Worm (Caenorhabditis elegans) whole organism, late embryonic: Measurements from ENCODE around the gene mrps-11.

Experiments
- C08G9.2 ChIP-seq: sonication (generic microtip); optimal IDR thresholded peaks from 2 replicates; lab custom pipeline; 2016; ENCODE audit warnings: mild to moderate bottlenecking, missing genetic modification characterization, moderate library complexity, missing compliant biosample characterization
- F13H6.1 ChIP-seq: sonication (generic microtip); optimal IDR thresholded peaks from 2 replicates; lab custom pipeline; 2016; ENCODE audit warnings: missing genetic modification characterization, missing compliant biosample characterization
- K02D7.2 ChIP-seq: sonication (generic microtip); optimal IDR thresholded peaks from 2 replicates; lab custom pipeline; 2017; ENCODE audit warnings: mild to moderate bottlenecking, missing genetic modification characterization, missing compliant biosample characterization
- K09A11.1 ChIP-seq: sonication (generic microtip); optimal IDR thresholded peaks from 2 replicates; lab custom pipeline; 2017; ENCODE audit warnings: antibody characterized with exemption, mild to moderate bottlenecking, missing genetic modification characterization, missing compliant biosample characterization; ENCODE audit not compliant: insufficient read depth
- ama-1 ChIP-seq: fragments of 150-350 bp; optimal IDR thresholded peaks from 2 replicates; lab custom pipeline; 2014
- ceh-19 ChIP-seq: fragments of 200-800 bp; sonication (Bioruptor generic); optimal IDR thresholded peaks from 2 replicates; lab custom pipeline; 2018; ENCODE audit warnings: mild to moderate bottlenecking, missing genetic modification characterization, missing compliant biosample characterization
- ceh-22 ChIP-seq: sonication (generic microtip); optimal IDR thresholded peaks from 2 replicates; lab custom pipeline; 2017; ENCODE audit warnings: missing biosample characterization, missing genetic modification characterization
- ceh-31 ChIP-seq: sonication (generic microtip); optimal IDR thresholded peaks from 2 replicates; lab custom pipeline; 2016; ENCODE audit warnings: missing genetic modification characterization, missing compliant biosample characterization
- ceh-34 ChIP-seq: sonication (generic microtip); optimal IDR thresholded peaks from 2 replicates; lab custom pipeline; 2016; ENCODE audit warnings: mild to moderate bottlenecking, missing genetic modification characterization, missing compliant biosample characterization
- ceh-45 ChIP-seq: fragments of 200-800 bp; sonication (Bioruptor generic); IDR thresholded peaks from 2 replicates; pipeline ENCODE4 v1.3.6; 2022; ENCODE audit warnings: missing genetic modification reagents, missing genetic modification characterization, missing compliant biosample characterization
- ceh-48 ChIP-seq: sonication (generic microtip); optimal IDR thresholded peaks from 2 replicates; lab custom pipeline; 2016; ENCODE audit warnings: missing genetic modification characterization, inconsistent platforms, missing compliant biosample characterization
- dmd-4 ChIP-seq: sonication (generic microtip); optimal IDR thresholded peaks from 2 replicates; lab custom pipeline; 2016; ENCODE audit warnings: borderline replicate concordance, missing genetic modification characterization, missing compliant biosample characterization
- eyg-1 ChIP-seq: sonication (generic microtip); optimal IDR thresholded peaks from 2 replicates; lab custom pipeline; 2016; ENCODE audit warnings: missing genotype, missing genetic modification characterization, missing compliant biosample characterization
- fax-1 ChIP-seq: sonication (generic microtip); optimal IDR thresholded peaks from 2 replicates; lab custom pipeline; 2016; ENCODE audit warnings: missing genotype, missing genetic modification characterization, missing compliant biosample characterization
- gmeb-2 ChIP-seq: sonication (generic microtip); optimal IDR thresholded peaks from 2 replicates; lab custom pipeline; 2016; ENCODE audit warnings: missing genetic modification characterization, inconsistent platforms, missing compliant biosample characterization
- hlh-30 ChIP-seq: sonication (generic microtip); optimal IDR thresholded peaks from 2 replicates; lab custom pipeline; 2017; ENCODE audit warnings: antibody characterized with exemption, missing genetic modification characterization, missing compliant biosample characterization; ENCODE audit not compliant: insufficient read depth
- lin-11 ChIP-seq: fragments of 200-800 bp; sonication (Bioruptor generic); optimal IDR thresholded peaks from 2 replicates; lab custom pipeline; 2018; ENCODE audit warnings: mild to moderate bottlenecking, missing genetic modification characterization, missing compliant biosample characterization
- mec-3 ChIP-seq: sonication (generic microtip); optimal IDR thresholded peaks from 2 replicates; lab custom pipeline; 2016; ENCODE audit warnings: borderline replicate concordance, missing genetic modification characterization, missing compliant biosample characterization
- nfya-1 ChIP-seq: sonication (generic microtip); optimal IDR thresholded peaks from 2 replicates; lab custom pipeline; 2017; ENCODE audit warnings: missing genetic modification characterization, mild to moderate bottlenecking, missing compliant biosample characterization, antibody characterized with exemption, moderate library complexity
- nhr-11 ChIP-seq: fragments of 150-350 bp; optimal IDR thresholded peaks from 2 replicates; lab custom pipeline; 2014; ENCODE audit warnings: missing biosample characterization, missing genetic modification characterization
- pag-3 ChIP-seq: sonication (generic microtip); optimal IDR thresholded peaks from 2 replicates; lab custom pipeline; 2016; ENCODE audit warnings: missing compliant biosample characterization, missing genetic modification characterization, borderline replicate concordance
- pqm-1 ChIP-seq: sonication (generic microtip); optimal IDR thresholded peaks from 2 replicates; lab custom pipeline; 2016; ENCODE audit warnings: missing genetic modification characterization, missing compliant biosample characterization
- pros-1 ChIP-seq: fragments of 150-350 bp; optimal IDR thresholded peaks from 2 replicates; lab custom pipeline; 2014; ENCODE audit warnings: missing biosample characterization, missing genetic modification reagents, missing genetic modification characterization
- ref-2 ChIP-seq: sonication (generic microtip); optimal IDR thresholded peaks from 2 replicates; lab custom pipeline; 2016; ENCODE audit warnings: missing genetic modification characterization, missing compliant biosample characterization
- rnt-1 ChIP-seq: sonication (generic microtip); optimal IDR thresholded peaks from 2 replicates; lab custom pipeline; 2016; ENCODE audit warnings: missing genetic modification characterization, missing compliant biosample characterization
- sox-2 ChIP-seq: fragments of 200-800 bp; sonication (Bioruptor generic); IDR thresholded peaks from 2 replicates; pipeline ENCODE4 v1.3.6; 2022; ENCODE audit warnings: missing genetic modification reagents, missing genetic modification characterization, missing compliant biosample characterization
- sox-4 ChIP-seq: sonication (generic microtip); optimal IDR thresholded peaks from 2 replicates; lab custom pipeline; 2017; ENCODE audit warnings: mild to moderate bottlenecking, missing genetic modification characterization, inconsistent platforms, missing compliant biosample characterization
- tbx-2 ChIP-seq: sonication (generic microtip); optimal IDR thresholded peaks from 2 replicates; lab custom pipeline; 2016; ENCODE audit warnings: missing genetic modification characterization, missing compliant biosample characterization
- ttx-3 ChIP-seq: sonication (generic microtip); optimal IDR thresholded peaks from 2 replicates; lab custom pipeline; 2016; ENCODE audit warnings: missing genetic modification reagents, missing genetic modification characterization, missing compliant biosample characterization
- zip-5 ChIP-seq: sonication (generic microtip); optimal IDR thresholded peaks from 2 replicates; lab custom pipeline; 2016; ENCODE audit warnings: missing genetic modification characterization, missing compliant biosample characterization

Gene mrps-11

DNA sequence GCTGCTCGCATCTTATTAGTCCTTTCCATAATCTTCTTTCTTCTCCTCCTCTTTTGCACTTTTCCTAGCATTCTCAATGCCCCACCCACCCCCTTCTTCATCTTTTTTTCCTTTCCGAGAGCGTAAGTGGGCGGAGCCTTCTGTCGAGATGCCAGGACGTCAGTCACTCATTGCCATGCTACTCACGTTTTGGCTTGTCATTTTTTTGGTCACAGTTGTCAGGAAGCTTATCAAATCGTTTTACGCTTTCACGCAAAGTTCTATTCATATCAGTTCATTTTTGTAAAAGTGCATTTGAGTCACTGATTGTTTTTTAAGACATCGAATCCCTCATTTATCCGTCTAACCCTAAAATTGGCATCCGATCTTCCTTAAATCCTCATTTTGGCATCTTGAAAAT, 45.6 kb upstream of the mrps-11 start:
- TF ChIP-seq ceh-48 (tag; lab: Kevin White, UChicago), result no peak
- TF ChIP-seq ceh-31 (tag; lab: Kevin White, UChicago), result no peak
- no peak for TF ChIP-seq mec-3 (tag; lab: Kevin White, UChicago)
- TF ChIP-seq ama-1 (lab: Kevin White, UChicago), result no peak
- TF ChIP-seq rnt-1 (tag; lab: Kevin White, UChicago), result no peak
- TF ChIP-seq nhr-11 (tag; lab: Kevin White, UChicago), result no peak
- no peak for TF ChIP-seq gmeb-2 (tag; lab: Kevin White, UChicago)
- TF ChIP-seq sox-4 (tag; lab: Kevin White, UChicago), result no peak
- no peak for TF ChIP-seq ceh-22
- TF ChIP-seq pros-1 (tag; lab: Kevin White, UChicago), result no peak
- no peak for TF ChIP-seq pag-3 (tag; lab: Kevin White, UChicago)
- no peak for TF ChIP-seq eyg-1 (tag; lab: Kevin White, UChicago)
- no peak for TF ChIP-seq ceh-34 (tag; lab: Kevin White, UChicago)
- no peak for TF ChIP-seq K09A11.1 (tag; lab: Kevin White, UChicago)
- TF ChIP-seq pqm-1 (tag; lab: Kevin White, UChicago), result no peak
- TF ChIP-seq ref-2 (tag; lab: Kevin White, UChicago), result no peak
- TF ChIP-seq F13H6.1, result no peak
- TF ChIP-seq lin-11, result no peak
- TF ChIP-seq ceh-19, result no peak
- TF ChIP-seq tbx-2, result no peak
- TF ChIP-seq, all 69 proteins: peak for 0

- TF ChIP-seq ref-2 (tag; lab: Kevin White, UChicago) (peak; percentile 36), sox-2 (GFP tag; lab: Robert Waterston, UW) (no peak)
- TF ChIP-seq, all 69 proteins: peak for 1
Measured at ce11 chrV:12538984-12539852, 44.8 kb upstream of the mrps-11 start.

- TF ChIP-seq ceh-48 (tag; lab: Kevin White, UChicago), result no peak
- no peak for TF ChIP-seq dmd-4 (tag; lab: Kevin White, UChicago)
- no peak for TF ChIP-seq hlh-30 (tag; lab: Kevin White, UChicago)
- no peak for TF ChIP-seq C08G9.2 (tag; lab: Kevin White, UChicago)
- TF ChIP-seq ceh-45 (GFP tag; lab: Robert Waterston, UW), result no peak
- TF ChIP-seq K02D7.2, result no peak
- TF ChIP-seq zip-5 (tag; lab: Kevin White, UChicago), result no peak
Measured at ce11 chrV:12537505-12537904, 43.1 kb upstream of the mrps-11 start.

DNA sequence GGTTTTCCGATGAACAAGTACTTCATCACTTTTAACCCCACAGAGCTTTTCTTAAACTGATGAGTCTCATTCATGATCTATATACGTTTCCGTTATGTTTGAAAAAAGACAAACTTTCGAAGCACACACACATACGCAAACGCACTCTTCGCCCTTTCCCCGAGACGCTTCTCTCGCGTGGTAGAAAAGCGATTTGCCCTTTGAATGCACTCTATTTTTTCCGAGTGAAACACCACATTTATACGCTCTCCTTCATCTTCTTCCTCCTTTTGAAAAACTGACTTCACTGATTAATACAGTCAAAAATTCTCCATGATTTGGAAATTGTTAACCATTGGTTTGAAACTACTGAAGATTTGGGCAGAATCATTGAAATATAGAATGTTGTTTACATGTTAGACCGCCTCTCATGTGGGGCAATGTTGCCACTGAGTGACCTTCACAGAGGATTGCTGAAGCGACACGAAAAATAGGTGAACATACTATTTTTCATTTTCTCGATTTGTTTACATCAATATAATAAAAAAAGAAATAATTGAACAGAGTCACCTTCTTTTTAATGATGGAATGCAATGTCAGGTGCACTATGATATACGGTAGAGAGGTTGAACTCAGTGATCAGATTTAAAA, 42.1 kb upstream of the mrps-11 start:
- no peak for TF ChIP-seq nfya-1 (tag; lab: Kevin White, UChicago)

ce11 chrV:12534941-12535340, 40.5 kb upstream of the mrps-11 start:
- TF ChIP-seq C08G9.2 (tag; lab: Kevin White, UChicago) (no peak), fax-1 (tag; lab: Kevin White, UChicago) (no peak), ttx-3 (tag; lab: Kevin White, UChicago) (no peak)
- TF ChIP-seq, all 69 proteins: peak for 0
